Fruit fly (Drosophila melanogaster) whole organism, embryonic: ENCODE results near the gene CG15263.

Source experiments
- C15 ChIP-seq: fragments of 200-800 bp; sonication (Bioruptor generic); IDR thresholded peaks from 3 replicates; pipeline ENCODE4 v1.3.6; 2022; ENCODE audit warnings: missing biosample characterization, missing genetic modification characterization
- CG10431 ChIP-seq: fragments of 200-800 bp; sonication (Bioruptor generic); optimal IDR thresholded peaks from 3 replicates; lab custom pipeline; 2018; ENCODE audit warnings: missing biosample characterization, mild to moderate bottlenecking, missing genetic modification characterization
- CG11695 ChIP-seq: fragments of 200-800 bp; sonication (Bioruptor generic); IDR thresholded peaks from 3 replicates; pipeline ENCODE4 v1.3.6; 2022; ENCODE audit warnings: missing biosample characterization, missing genetic modification characterization
- CG11723 ChIP-seq: fragments of 200-800 bp; sonication (Bioruptor generic); optimal IDR thresholded peaks from 2 replicates; lab custom pipeline; 2017; ENCODE audit warnings: missing biosample characterization, mild to moderate bottlenecking, missing genetic modification characterization
- CG13123 ChIP-seq: fragments of 200-800 bp; sonication (Bioruptor generic); optimal IDR thresholded peaks from 2 replicates; lab custom pipeline; 2016; ENCODE audit warnings: missing biosample characterization, missing genetic modification characterization
- CG13775 ChIP-seq: fragments of 200-800 bp; sonication (Bioruptor generic); optimal IDR thresholded peaks from 3 replicates; lab custom pipeline; 2017; ENCODE audit warnings: missing biosample characterization, mild to moderate bottlenecking, missing genetic modification characterization
- CG14441 ChIP-seq: fragments of 200-800 bp; sonication (Bioruptor generic); IDR thresholded peaks from 2 replicates; pipeline ENCODE4 v1.3.6; 2022; ENCODE audit warnings: missing biosample characterization, missing genetic modification characterization
- CG17359 ChIP-seq: fragments of 200-800 bp; sonication (Bioruptor generic); optimal IDR thresholded peaks from 3 replicates; lab custom pipeline; 2018; ENCODE audit warnings: missing biosample characterization, mild to moderate bottlenecking, missing genetic modification characterization, moderate library complexity
- CG17912 ChIP-seq: fragments of 200-800 bp; sonication (Bioruptor generic); optimal IDR thresholded peaks from 2 replicates; lab custom pipeline; 2018; ENCODE audit warnings: missing biosample characterization, mild to moderate bottlenecking, missing genetic modification characterization
- CG18599 ChIP-seq: fragments of 200-800 bp; sonication (Bioruptor generic); optimal IDR thresholded peaks from 3 replicates; lab custom pipeline; 2017; ENCODE audit warnings: missing biosample characterization, missing genetic modification characterization, mild to moderate bottlenecking, moderate library complexity, missing genetic modification reagents
- CG2712 ChIP-seq: fragments of 200-800 bp; optimal IDR thresholded peaks from 3 replicates; lab custom pipeline; 2019; ENCODE audit warnings: missing biosample characterization, mild to moderate bottlenecking, missing genetic modification characterization, moderate library complexity
- CG32532 ChIP-seq: fragments of 200-800 bp; sonication (Bioruptor generic); IDR thresholded peaks from 2 replicates; pipeline ENCODE4 v1.3.6; 2022; ENCODE audit warnings: missing biosample characterization, missing genetic modification characterization
- CG33557 ChIP-seq: fragments of 200-800 bp; sonication (Bioruptor generic); optimal IDR thresholded peaks from 2 replicates; lab custom pipeline; 2019; ENCODE audit warnings: missing biosample characterization, mild to moderate bottlenecking, missing genetic modification characterization, moderate library complexity
- CG3838 ChIP-seq: fragments of 200-800 bp; sonication (Bioruptor generic); optimal IDR thresholded peaks from 3 replicates; lab custom pipeline; 2016; ENCODE audit warnings: missing biosample characterization, missing genetic modification characterization
- CG3847 ChIP-seq: fragments of 200-800 bp; sonication (Bioruptor generic); IDR thresholded peaks from 2 replicates; pipeline ENCODE4 v1.3.6; 2022; ENCODE audit warnings: missing biosample characterization, missing genetic modification characterization
- CG42726 ChIP-seq: fragments of 200-800 bp; sonication (Bioruptor generic); IDR thresholded peaks from 2 replicates; pipeline ENCODE4 v1.3.6; 2022; ENCODE audit warnings: missing biosample characterization, missing genetic modification characterization; ENCODE audit not compliant: partially characterized antibody
- CG4328 ChIP-seq: fragments of 200-800 bp; sonication (Bioruptor generic); optimal IDR thresholded peaks from 3 replicates; lab custom pipeline; 2017; ENCODE audit warnings: missing biosample characterization, missing genetic modification reagents, missing genetic modification characterization
- CG4730 ChIP-seq: fragments of 200-800 bp; sonication (Bioruptor generic); IDR thresholded peaks from 2 replicates; pipeline ENCODE4 v1.3.6; 2022; ENCODE audit warnings: missing biosample characterization, missing genetic modification characterization
- CG7556 ChIP-seq: fragments of 200-800 bp; sonication (Bioruptor generic); optimal IDR thresholded peaks from 2 replicates; lab custom pipeline; 2017; ENCODE audit warnings: missing biosample characterization, mild to moderate bottlenecking, missing genetic modification characterization
- CG7745 ChIP-seq: fragments of 200-800 bp; sonication (Bioruptor generic); optimal IDR thresholded peaks from 2 replicates; lab custom pipeline; 2018; ENCODE audit warnings: missing biosample characterization, mild to moderate bottlenecking, missing genetic modification characterization, moderate library complexity
- CG8765 ChIP-seq: fragments of 200-800 bp; sonication (Bioruptor generic); IDR thresholded peaks from 2 replicates; pipeline ENCODE4 v1.3.6; 2022; ENCODE audit warnings: missing biosample characterization, missing genetic modification characterization
- CG9797 ChIP-seq: fragments of 200-800 bp; sonication (Bioruptor generic); optimal IDR thresholded peaks from 3 replicates; lab custom pipeline; 2018; ENCODE audit warnings: missing biosample characterization, mild to moderate bottlenecking, missing genetic modification characterization
- Dbx ChIP-seq: fragments of 200-800 bp; sonication (Bioruptor generic); IDR thresholded peaks from 3 replicates; pipeline ENCODE4 v1.3.6; 2022; ENCODE audit warnings: missing biosample characterization, missing genetic modification characterization
- E2f2 ChIP-seq: fragments of 200-800 bp; sonication (Bioruptor generic); IDR thresholded peaks from 2 replicates; pipeline ENCODE4 v1.3.6; 2022; ENCODE audit warnings: missing biosample characterization, missing genetic modification characterization
- Fer3 ChIP-seq: fragments of 200-800 bp; sonication (Bioruptor generic); optimal IDR thresholded peaks from 2 replicates; lab custom pipeline; 2018; ENCODE audit warnings: missing biosample characterization, mild to moderate bottlenecking, missing genetic modification characterization, moderate library complexity
- Gsc ChIP-seq: fragments of 200-800 bp; sonication (Bioruptor generic); IDR thresholded peaks from 2 replicates; pipeline ENCODE4 v1.3.6; 2022; ENCODE audit warnings: missing biosample characterization, missing genetic modification characterization
- H15 ChIP-seq: fragments of 200-800 bp; sonication (Bioruptor generic); IDR thresholded peaks from 3 replicates; pipeline ENCODE4 v1.3.6; 2022; ENCODE audit warnings: missing biosample characterization, missing genetic modification characterization
- Rfx ChIP-seq: fragments of 200-800 bp; sonication (Bioruptor generic); IDR thresholded peaks from 2 replicates; pipeline ENCODE4 v1.3.6; 2022; ENCODE audit warnings: missing biosample characterization, missing genetic modification characterization
- Taf1 ChIP-seq: fragments of 200-800 bp; sonication (Bioruptor generic); IDR thresholded peaks from 2 replicates; pipeline ENCODE4 v1.3.6; 2022; ENCODE audit warnings: missing biosample characterization, missing genetic modification characterization
- Xbp1 ChIP-seq: fragments of 200-800 bp; sonication (Bioruptor generic); optimal IDR thresholded peaks from 3 replicates; lab custom pipeline; 2016; ENCODE audit warnings: missing biosample characterization, mild to moderate bottlenecking, missing genetic modification characterization
- ab ChIP-seq: fragments of 200-800 bp; sonication (Bioruptor generic); optimal IDR thresholded peaks from 2 replicates; lab custom pipeline; 2016; ENCODE audit warnings: missing biosample characterization, missing genetic modification characterization
- chm ChIP-seq: fragments of 200-800 bp; sonication (Bioruptor generic); IDR thresholded peaks from 2 replicates; pipeline ENCODE4 v1.3.6; 2022; ENCODE audit warnings: missing biosample characterization, missing genetic modification characterization
- corto ChIP-seq: fragments of 200-800 bp; sonication (Bioruptor generic); optimal IDR thresholded peaks from 2 replicates; lab custom pipeline; 2016; ENCODE audit warnings: missing biosample characterization, mild to moderate bottlenecking, missing genetic modification characterization, moderate library complexity
- crp ChIP-seq, 2 experiments: fragments of 200-800 bp; sonication (Bioruptor generic); optimal IDR thresholded peaks; 2 replicates in 1 of 2; 3 replicates in 1 of 2; lab custom pipeline; 2017; ENCODE audit warnings: missing biosample characterization in 2 of 2, missing genetic modification characterization in 2 of 2, mild to moderate bottlenecking in 1 of 2, moderate library complexity in 1 of 2
- dmrt99B ChIP-seq: fragments of 200-800 bp; sonication (Bioruptor generic); optimal IDR thresholded peaks from 2 replicates; lab custom pipeline; 2018; ENCODE audit warnings: missing biosample characterization, mild to moderate bottlenecking, missing genetic modification characterization, moderate library complexity
- eyg ChIP-seq: fragments of 200-800 bp; sonication (Bioruptor generic); optimal IDR thresholded peaks from 3 replicates; lab custom pipeline; 2016; ENCODE audit warnings: missing biosample characterization, missing genetic modification characterization
- gce ChIP-seq: fragments of 200-800 bp; sonication (Bioruptor generic); IDR thresholded peaks from 3 replicates; pipeline ENCODE4 v1.3.6; 2022; ENCODE audit warnings: missing biosample characterization, missing genetic modification characterization
- gcm ChIP-seq: fragments of 200-800 bp; sonication (Bioruptor generic); optimal IDR thresholded peaks from 2 replicates; lab custom pipeline; 2019; ENCODE audit warnings: missing biosample characterization, mild to moderate bottlenecking, missing genetic modification characterization, moderate library complexity
- jigr1 ChIP-seq: fragments of 200-800 bp; sonication (Bioruptor generic); IDR thresholded peaks from 3 replicates; pipeline ENCODE4 v1.3.6; 2022; ENCODE audit warnings: missing biosample characterization, missing genetic modification characterization
- kni ChIP-seq: fragments of 200-800 bp; sonication (Bioruptor generic); optimal IDR thresholded peaks from 3 replicates; lab custom pipeline; 2017; ENCODE audit warnings: mild to moderate bottlenecking, missing biosample characterization, missing genetic modification reagents, missing genetic modification characterization
- knrl ChIP-seq: fragments of 200-800 bp; sonication (Bioruptor generic); IDR thresholded peaks from 3 replicates; pipeline ENCODE4 v1.3.6; 2022; ENCODE audit warnings: missing biosample characterization, missing genetic modification characterization; ENCODE audit not compliant: partially characterized antibody
- lmd ChIP-seq: fragments of 200-800 bp; sonication (Bioruptor generic); IDR thresholded peaks from 2 replicates; pipeline ENCODE4 v1.3.6; 2022; ENCODE audit warnings: missing biosample characterization, missing genetic modification characterization
- lola ChIP-seq, 3 experiments: fragments of >200 bp in 2 of 3; fragments of 200-800 bp in 1 of 3; sonication (Bioruptor generic) in 1 of 3; optimal IDR thresholded peaks; 2 replicates each; lab custom pipeline; 2017 to 2019; ENCODE audit warnings: missing biosample characterization in 3 of 3, missing genetic modification characterization in 3 of 3, mild to moderate bottlenecking in 1 of 3, moderate library complexity in 1 of 3
- pfk ChIP-seq: fragments of 200-800 bp; sonication (Bioruptor generic); optimal IDR thresholded peaks from 2 replicates; lab custom pipeline; 2018; ENCODE audit warnings: missing biosample characterization, mild to moderate bottlenecking, missing genetic modification characterization, moderate library complexity
- pho ChIP-seq: fragments of 200-800 bp; sonication (Bioruptor generic); optimal IDR thresholded peaks from 2 replicates; lab custom pipeline; 2016; ENCODE audit warnings: missing biosample characterization, missing genetic modification characterization
- schlank ChIP-seq: fragments of 200-800 bp; sonication (Bioruptor generic); optimal IDR thresholded peaks from 2 replicates; lab custom pipeline; 2018; ENCODE audit warnings: missing biosample characterization, mild to moderate bottlenecking, missing genetic modification characterization
- sd ChIP-seq: fragments of 200-800 bp; sonication (Bioruptor generic); optimal IDR thresholded peaks from 3 replicates; lab custom pipeline; 2018; ENCODE audit warnings: missing biosample characterization, mild to moderate bottlenecking, missing genetic modification characterization, moderate library complexity
- seq ChIP-seq: fragments of 200-800 bp; sonication (Bioruptor generic); IDR thresholded peaks from 2 replicates; pipeline ENCODE4 v1.3.6; 2022; ENCODE audit warnings: missing biosample characterization, missing genetic modification characterization
- tin ChIP-seq: fragments of 200-800 bp; sonication (Bioruptor generic); optimal IDR thresholded peaks from 3 replicates; lab custom pipeline; 2016; ENCODE audit warnings: missing biosample characterization, missing genetic modification characterization
- zen ChIP-seq: fragments of 200-800 bp; sonication (Bioruptor generic); optimal IDR thresholded peaks from 3 replicates; lab custom pipeline; 2018; ENCODE audit warnings: missing biosample characterization, mild to moderate bottlenecking, missing genetic modification characterization, moderate library complexity

The CG15263 gene

dm6 chr2L:15264483-15264987 lies 20.3 kb upstream of the CG15263 start, which contains the start of gene yuri (continued):
- TF ChIP-seq sd (tag; lab: Kevin White, UChicago) (peak; percentile 70), H15 (GFP tag; lab: Robert Waterston, UW) (no peak), CG42726 (GFP tag; lab: Robert Waterston, UW) (no peak), dmrt99B (tag; lab: Kevin White, UChicago) (no peak), CG3847 (GFP tag; lab: Robert Waterston, UW) (no peak), CG10431 (GFP tag; lab: Kevin White, UChicago) (peak; percentile 60), Taf1 (GFP tag; lab: Robert Waterston, UW) (no peak), seq (GFP tag; lab: Robert Waterston, UW) (peak; percentile 60; the same call in 1 of the 2 replicates), knrl (GFP tag; lab: Robert Waterston, UW) (no peak), CG7745 (tag; lab: Kevin White, UChicago) (no peak), CG11723 (GFP tag; lab: Kevin White, UChicago) (peak; percentile 13), ab (GFP tag; lab: Kevin White, UChicago) (no peak), pho (GFP tag; lab: Kevin White, UChicago) (peak; percentile 20), zen (tag; lab: Kevin White, UChicago) (no peak), CG13775 (GFP tag; lab: Kevin White, UChicago) (peak; percentile 5), Fer3 (tag; lab: Kevin White, UChicago) (no peak), jigr1 (GFP tag; lab: Robert Waterston, UW) (no peak), CG17912 (GFP tag; lab: Kevin White, UChicago) (peak; percentile 18), lola (GFP tag; optimal IDR thresholded peaks at IDR 0.05; lab: Kevin White, UChicago) (no peak), CG14441 (GFP tag; lab: Robert Waterston, UW) (no peak), gce (GFP tag; lab: Robert Waterston, UW) (0 out of 3 replicates have a peak, but pooled peaks have one; percentile 38), CG7556 (GFP tag; lab: Kevin White, UChicago) (no peak), Dbx (peak; percentile 68; the same call in 2 of the 3 replicates), CG9797 (GFP tag; lab: Kevin White, UChicago) (no peak), CG4328 (GFP tag; lab: Kevin White, UChicago) (no peak), C15 (GFP tag; lab: Robert Waterston, UW) (no peak), Xbp1 (GFP tag; lab: Kevin White, UChicago) (no peak), kni (GFP tag; lab: Kevin White, UChicago) (peak; percentile 79), Gsc (GFP tag; lab: Robert Waterston, UW) (no peak), CG13123 (GFP tag; lab: Kevin White, UChicago) (no peak), eyg (no peak), CG2712 (tag; lab: Kevin White, UChicago) (no peak), lmd (GFP tag; lab: Robert Waterston, UW) (no peak), E2f2 (GFP tag; lab: Robert Waterston, UW) (peak; percentile 33; the same call in 1 of the 2 replicates), CG32532 (peak; percentile 79; the same call in 1 of the 2 replicates), crp (GFP tag; optimal IDR thresholded peaks at IDR 0.05; lab: Kevin White, UChicago) (no peak), corto (GFP tag; lab: Kevin White, UChicago) (no peak), Rfx (peak; percentile 47; the same call in 1 of the 2 replicates), chm (GFP tag; lab: Robert Waterston, UW) (peak; percentile 85), schlank (tag; lab: Kevin White, UChicago) (peak; percentile 41), pfk (peak; percentile 46), CG4730 (no peak), CG11695 (GFP tag; lab: Robert Waterston, UW) (peak; percentile 35; the same call in 1 of the 3 replicates), CG18599 (GFP tag; lab: Kevin White, UChicago) (peak; percentile 57), gcm (GFP tag; lab: Kevin White, UChicago) (peak; percentile 54), CG33557 (GFP tag; lab: Kevin White, UChicago) (peak; percentile 31), CG8765 (GFP tag; lab: Robert Waterston, UW) (no peak), CG17359 (tag; lab: Kevin White, UChicago) (peak; percentile 24), CG3838 (GFP tag; lab: Kevin White, UChicago) (no peak), tin (GFP tag; lab: Kevin White, UChicago) (no peak)
